Fruit fly (Drosophila melanogaster) whole organism, wandering third instar larva: Measurements from ENCODE around the gene CG32112.

ENCODE experiments used
- Abd-B ChIP-seq: fragments of >200 bp; optimal IDR thresholded peaks from 2 replicates; lab custom pipeline; 2017; ENCODE audit warnings: missing biosample characterization, missing genetic modification characterization
- Dfd ChIP-seq: fragments of >200 bp; optimal IDR thresholded peaks from 2 replicates; lab custom pipeline; 2017; ENCODE audit warnings: missing biosample characterization, missing genetic modification characterization
- OdsH ChIP-seq: fragments of 200-800 bp; sonication (Bioruptor generic); optimal IDR thresholded peaks from 2 replicates; lab custom pipeline; 2016; ENCODE audit warnings: missing biosample characterization, mild to moderate bottlenecking, missing genetic modification characterization
- Rel ChIP-seq, 2 experiments: fragments of 200-800 bp; sonication (Bioruptor generic) in 1 of 2; optimal IDR thresholded peaks; 2 replicates in 1 of 2; 3 replicates in 1 of 2; lab custom pipeline; 2016 to 2019; ENCODE audit warnings: mild to moderate bottlenecking in 2 of 2, missing biosample characterization in 2 of 2, missing genetic modification characterization in 2 of 2, moderate library complexity in 1 of 2
- dmrt93B ChIP-seq: fragments of 200-800 bp; sonication (Bioruptor generic); optimal IDR thresholded peaks from 2 replicates; lab custom pipeline; 2018; ENCODE audit warnings: missing biosample characterization, mild to moderate bottlenecking, missing genetic modification characterization
- jim ChIP-seq: fragments of 175-275, 200-325 bp; sonication (Bioruptor generic); optimal IDR thresholded peaks from 2 replicates; lab custom pipeline; 2016; ENCODE audit warnings: missing biosample characterization, mild to moderate bottlenecking, missing genetic modification characterization
- rgr ChIP-seq: fragments of 200-800 bp; sonication (Bioruptor generic); optimal IDR thresholded peaks from 3 replicates; lab custom pipeline; 2016; ENCODE audit warnings: missing biosample characterization, mild to moderate bottlenecking, missing genetic modification characterization
- sv ChIP-seq: fragments of 200-800 bp; sonication (Bioruptor generic); optimal IDR thresholded peaks from 3 replicates; lab custom pipeline; 2016; ENCODE audit warnings: missing biosample characterization, missing genetic modification characterization

dm6 chr3L:12741608-12742007, at the start of gene CG32112:
- no peak for TF ChIP-seq dmrt93B
- TF ChIP-seq sv (GFP tag; lab: Kevin White, UChicago), result no peak
- no peak for TF ChIP-seq jim
- no peak for TF ChIP-seq Abd-B (GFP tag; lab: Kevin White, UChicago)
- no peak for TF ChIP-seq Dfd (GFP tag; lab: Kevin White, UChicago)
- no peak for TF ChIP-seq rgr
- no peak for TF ChIP-seq Rel (GFP tag; optimal IDR thresholded peaks at IDR 0.05; lab: Kevin White, UChicago)
- no peak for TF ChIP-seq Rel (tag; optimal IDR thresholded peaks at IDR 0.05; lab: Kevin White, UChicago)
- peak; percentile 13 for TF ChIP-seq OdsH (GFP tag; lab: Kevin White, UChicago)
